Worm (Caenorhabditis elegans) whole organism, L2 larva: ENCODE measurements around the gene kin-2.

Experiments used
- C34F6.9 ChIP-seq: fragments of 150-350 bp; optimal IDR thresholded peaks from 2 replicates; lab custom pipeline; 2014; ENCODE audit warnings: missing biosample characterization, missing genetic modification characterization
- F13H6.1 ChIP-seq: sonication (generic microtip); optimal IDR thresholded peaks from 2 replicates; lab custom pipeline; 2016; ENCODE audit warnings: missing genetic modification characterization, missing compliant biosample characterization
- R02D3.7 ChIP-seq: fragments of 150-350 bp; optimal IDR thresholded peaks from 2 replicates; lab custom pipeline; 2014; ENCODE audit warnings: missing biosample characterization, missing genetic modification characterization
- Y55F3AM.14 ChIP-seq: fragments of 200-800 bp; sonication (Bioruptor generic); optimal IDR thresholded peaks from 2 replicates; lab custom pipeline; 2018; ENCODE audit warnings: mild to moderate bottlenecking, missing genetic modification characterization, missing compliant biosample characterization
- ZK546.5 ChIP-seq: sonication (generic microtip); optimal IDR thresholded peaks from 2 replicates; lab custom pipeline; 2017; ENCODE audit warnings: missing biosample characterization, missing genetic modification characterization
- aly-2 ChIP-seq: fragments of 150-350 bp; optimal IDR thresholded peaks from 2 replicates; lab custom pipeline; 2014; ENCODE audit warnings: missing biosample characterization, missing genetic modification characterization
- ama-1 ChIP-seq: fragments of 150-350 bp; optimal IDR thresholded peaks from 2 replicates; lab custom pipeline; 2018; ENCODE audit warnings: inconsistent platforms
- blmp-1 ChIP-seq: sonication (generic microtip); optimal IDR thresholded peaks from 2 replicates; lab custom pipeline; 2017; ENCODE audit warnings: missing genetic modification characterization, mild to moderate bottlenecking, missing compliant biosample characterization, antibody characterized with exemption, moderate library complexity; ENCODE audit not compliant: insufficient read depth
- ceh-16 ChIP-seq: fragments of 150-350 bp; optimal IDR thresholded peaks from 2 replicates; lab custom pipeline; 2014; ENCODE audit warnings: missing biosample characterization, missing genetic modification characterization
- ceh-82 ChIP-seq: fragments of 150-350 bp; optimal IDR thresholded peaks from 2 replicates; lab custom pipeline; 2014; ENCODE audit warnings: missing biosample characterization, missing genetic modification characterization
- dmd-4 ChIP-seq: sonication (generic microtip); optimal IDR thresholded peaks from 2 replicates; lab custom pipeline; 2017; ENCODE audit warnings: missing biosample characterization, missing genetic modification characterization
- elt-1 ChIP-seq: fragments of 150-350 bp; optimal IDR thresholded peaks from 2 replicates; lab custom pipeline; 2014; ENCODE audit warnings: missing biosample characterization, missing genetic modification characterization
- elt-3 ChIP-seq: sonication (generic microtip); optimal IDR thresholded peaks from 2 replicates; lab custom pipeline; 2017; ENCODE audit warnings: missing biosample characterization, missing genetic modification characterization
- fos-1 ChIP-seq: fragments of 150-350 bp; optimal IDR thresholded peaks from 2 replicates; lab custom pipeline; 2014; ENCODE audit warnings: missing biosample characterization, missing genetic modification characterization
- gmeb-1 ChIP-seq: fragments of 150-350 bp; optimal IDR thresholded peaks from 2 replicates; lab custom pipeline; 2014; ENCODE audit warnings: missing biosample characterization, missing genetic modification characterization
- lin-11 ChIP-seq: fragments of 150-350 bp; sonication (generic microtip); optimal IDR thresholded peaks from 2 replicates; lab custom pipeline; 2014; ENCODE audit warnings: missing biosample characterization, missing genetic modification characterization, inconsistent platforms, mixed read lengths
- lin-13 ChIP-seq: fragments of 150-350 bp; optimal IDR thresholded peaks from 2 replicates; lab custom pipeline; 2014; ENCODE audit warnings: missing biosample characterization, missing genetic modification reagents, missing genetic modification characterization
- lin-39 ChIP-seq: fragments of 150-350 bp; optimal IDR thresholded peaks from 2 replicates; lab custom pipeline; 2014; ENCODE audit warnings: missing biosample characterization, missing genetic modification reagents, missing genetic modification characterization
- mbf-1 ChIP-seq: sonication (generic microtip); optimal IDR thresholded peaks from 2 replicates; lab custom pipeline; 2017; ENCODE audit warnings: missing biosample characterization, missing genetic modification characterization
- mdl-1 ChIP-seq, 2 experiments: fragments of 150-350 bp in 1 of 2; sonication (generic microtip) in 1 of 2; optimal IDR thresholded peaks; 2 replicates each; lab custom pipeline; 2017; ENCODE audit warnings: missing biosample characterization in 2 of 2, missing genetic modification characterization in 2 of 2
- nhr-11 ChIP-seq: fragments of 150-350 bp; optimal IDR thresholded peaks from 2 replicates; lab custom pipeline; 2014; ENCODE audit warnings: missing biosample characterization, missing genetic modification characterization
- nhr-12 ChIP-seq: fragments of 150-350 bp; optimal IDR thresholded peaks from 2 replicates; lab custom pipeline; 2014; ENCODE audit warnings: missing biosample characterization, missing genetic modification characterization
- nhr-129 ChIP-seq: fragments of 150-350 bp; optimal IDR thresholded peaks from 2 replicates; lab custom pipeline; 2014; ENCODE audit warnings: missing biosample characterization, missing genetic modification characterization
- nhr-21 ChIP-seq: fragments of 150-350 bp; optimal IDR thresholded peaks from 2 replicates; lab custom pipeline; 2014; ENCODE audit warnings: missing biosample characterization, missing genetic modification characterization
- nhr-23 ChIP-seq: fragments of 150-350 bp; optimal IDR thresholded peaks from 2 replicates; lab custom pipeline; 2014; ENCODE audit warnings: missing biosample characterization, missing genetic modification reagents, missing genetic modification characterization
- nhr-25 ChIP-seq: fragments of 150-350 bp; sonication (generic microtip); optimal IDR thresholded peaks from 3 replicates; lab custom pipeline; 2014; ENCODE audit warnings: missing biosample characterization, missing genetic modification characterization
- nhr-6 ChIP-seq: fragments of 150-350 bp; optimal IDR thresholded peaks from 2 replicates; lab custom pipeline; 2014; ENCODE audit warnings: missing biosample characterization, missing genetic modification characterization
- nhr-77 ChIP-seq: fragments of 150-350 bp; optimal IDR thresholded peaks from 2 replicates; lab custom pipeline; 2014; ENCODE audit warnings: missing biosample characterization, missing genetic modification characterization
- peb-1 ChIP-seq: fragments of 150-350 bp; optimal IDR thresholded peaks from 2 replicates; lab custom pipeline; 2014; ENCODE audit warnings: missing biosample characterization, missing genetic modification characterization
- sem-4 ChIP-seq: fragments of 150-350 bp; optimal IDR thresholded peaks from 2 replicates; lab custom pipeline; 2014; ENCODE audit warnings: missing biosample characterization, missing genetic modification reagents, missing genetic modification characterization
- skn-1 ChIP-seq: sonication (generic microtip); optimal IDR thresholded peaks from 2 replicates; lab custom pipeline; 2017; ENCODE audit warnings: missing biosample characterization, missing genetic modification characterization
- sma-3 ChIP-seq: sonication (generic microtip); optimal IDR thresholded peaks from 2 replicates; lab custom pipeline; 2016; ENCODE audit warnings: missing genetic modification reagents, missing genetic modification characterization, missing compliant biosample characterization
- sma-9 ChIP-seq, 2 experiments: fragments of 150-350 bp in 1 of 2; sonication (generic microtip) in 1 of 2; optimal IDR thresholded peaks; 2 replicates each; lab custom pipeline; 2014 to 2016; ENCODE audit warnings: missing genetic modification characterization in 2 of 2, mild to moderate bottlenecking in 1 of 2, missing biosample characterization in 1 of 2, missing compliant biosample characterization in 1 of 2, missing genetic modification reagents in 1 of 2, moderate library complexity in 1 of 2
- snpc-4 ChIP-seq: fragments of 150-350 bp; optimal IDR thresholded peaks from 2 replicates; lab custom pipeline; 2014; ENCODE audit warnings: missing biosample characterization, missing genetic modification characterization
- unc-55 ChIP-seq: fragments of 150-350 bp; sonication (generic microtip); optimal IDR thresholded peaks from 3 replicates; lab custom pipeline; 2014; ENCODE audit warnings: missing biosample characterization, missing genetic modification reagents, missing genetic modification characterization
- unc-62 ChIP-seq: fragments of 150-350 bp; optimal IDR thresholded peaks from 2 replicates; lab custom pipeline; 2014; ENCODE audit warnings: missing biosample characterization, missing genetic modification reagents, missing genetic modification characterization
- zag-1 ChIP-seq: fragments of 150-350 bp; optimal IDR thresholded peaks from 2 replicates; lab custom pipeline; 2014; ENCODE audit warnings: missing biosample characterization, missing genetic modification characterization
- ztf-1 ChIP-seq: fragments of 200-800 bp; sonication (Bioruptor generic); conservative IDR thresholded peaks from 2 replicates; pipeline ENCODE4 v1.3.6; 2022; ENCODE audit warnings: missing genetic modification characterization, missing compliant biosample characterization
- ztf-4 ChIP-seq: fragments of 150-350 bp; optimal IDR thresholded peaks from 2 replicates; lab custom pipeline; 2014; ENCODE audit warnings: missing biosample characterization, missing genetic modification characterization

kin-2 gene

DNA sequence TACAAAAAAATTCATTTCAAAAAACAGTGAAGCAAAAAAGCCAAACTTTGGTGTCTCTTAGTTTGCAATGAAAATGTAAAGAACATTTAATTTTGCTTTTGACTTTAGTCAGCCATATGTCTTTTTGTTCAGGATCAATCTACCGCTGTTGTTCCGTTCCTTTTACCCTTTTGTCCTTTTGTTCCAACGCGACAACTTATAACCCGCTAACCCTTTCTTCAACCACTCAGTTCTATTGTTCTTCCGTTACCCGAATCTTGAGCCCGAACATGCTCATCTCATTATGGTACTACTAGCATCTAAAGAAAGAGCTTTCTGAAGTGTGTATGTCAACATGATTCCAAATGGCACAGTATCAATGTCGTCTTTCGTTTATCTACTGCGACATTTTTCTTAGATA, 16.4 kb upstream of the kin-2 start:
- TF ChIP-seq nhr-11 (tag; lab: Kevin White, UChicago) (no peak), ceh-16 (tag; lab: Kevin White, UChicago) (no peak), unc-55 (no peak), snpc-4 (tag; lab: Kevin White, UChicago) (no peak), unc-62 (GFP tag; lab: Kevin White, UChicago) (no peak), dmd-4 (tag; lab: Kevin White, UChicago) (no peak), lin-13 (GFP tag; lab: Kevin White, UChicago) (no peak), blmp-1 (tag; lab: Kevin White, UChicago) (no peak), C34F6.9 (no peak), ama-1 (lab: Kevin White, UChicago) (no peak), elt-1 (tag; lab: Kevin White, UChicago) (no peak), nhr-23 (no peak), nhr-21 (no peak), sem-4 (tag; lab: Kevin White, UChicago) (no peak)

DNA sequence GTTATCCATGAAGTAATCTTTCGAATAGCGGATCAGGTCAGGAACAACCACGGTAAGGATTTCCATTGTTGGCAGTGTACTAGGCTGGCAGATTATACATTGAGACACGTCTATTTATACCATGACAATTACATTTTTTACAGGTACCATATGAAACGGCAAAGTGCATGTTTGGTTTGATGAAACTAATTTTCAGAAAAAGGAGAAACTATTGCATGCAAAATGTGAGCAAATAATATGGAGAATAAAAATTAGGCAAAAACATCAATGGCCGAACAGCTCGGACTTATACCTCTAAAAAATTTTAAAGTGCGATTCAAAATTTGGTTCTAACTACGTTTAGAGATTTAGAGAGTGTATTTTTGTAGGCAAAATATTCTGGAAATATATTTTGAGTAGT, 15.1 kb upstream of the kin-2 start, which contains the start of gene F22F4.5:
Gene F22F4.5 (minus strand): TSS at position 101 of the 400 bp plus-strand sequence.
- TF ChIP-seq gmeb-1, result no peak
- TF ChIP-seq C34F6.9, result no peak
- no peak for TF ChIP-seq nhr-25 (tag; lab: Kevin White, UChicago)
- TF ChIP-seq dmd-4 (tag; lab: Kevin White, UChicago), result no peak
- TF ChIP-seq ztf-4 (tag; lab: Kevin White, UChicago), result no peak
- TF ChIP-seq skn-1 (tag; lab: Kevin White, UChicago), result no peak
- TF ChIP-seq elt-1 (tag; lab: Kevin White, UChicago), result no peak
- TF ChIP-seq lin-39 (tag; lab: Kevin White, UChicago), result no peak
- TF ChIP-seq ama-1 (lab: Kevin White, UChicago), result no peak
- TF ChIP-seq sma-3 (GFP tag; lab: Kevin White, UChicago), result no peak
- no peak for TF ChIP-seq unc-55
- TF ChIP-seq nhr-129 (tag; lab: Kevin White, UChicago), result no peak
- no peak for TF ChIP-seq blmp-1 (tag; lab: Kevin White, UChicago)
- no peak for TF ChIP-seq nhr-21
- no peak for TF ChIP-seq elt-3

DNA sequence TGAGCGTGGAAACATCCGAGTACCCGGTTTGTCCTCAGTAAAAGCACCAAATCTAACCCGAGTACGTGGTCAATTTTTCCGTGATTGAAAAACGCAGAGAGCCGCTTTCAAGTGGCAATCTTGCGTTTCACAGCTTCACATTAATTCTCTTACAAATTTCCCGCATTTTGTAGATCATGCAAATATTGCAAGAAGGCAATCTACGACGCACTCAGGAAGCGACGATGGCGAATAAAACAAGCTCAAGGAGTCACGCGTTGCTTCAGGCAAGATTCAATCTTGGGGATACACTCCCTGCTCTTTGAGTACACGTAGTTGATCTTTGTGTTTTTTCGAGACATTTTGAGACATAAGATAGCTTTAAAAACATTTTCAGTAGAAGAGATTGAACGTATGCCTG, 10.3 kb upstream of the kin-2 start:
- TF ChIP-seq nhr-23 (no peak), gmeb-1 (no peak), ZK546.5 (tag; lab: Kevin White, UChicago) (no peak), peb-1 (tag; lab: Kevin White, UChicago) (no peak), nhr-25 (tag; lab: Kevin White, UChicago) (no peak), nhr-12 (tag; lab: Kevin White, UChicago) (no peak), mdl-1 (tag; optimal IDR thresholded peaks at IDR 0.05; lab: Kevin White, UChicago) (no peak), sma-3 (GFP tag; lab: Kevin White, UChicago) (no peak), unc-55 (no peak), aly-2 (no peak), Y55F3AM.14 (GFP tag; lab: Kevin White, UChicago) (no peak), ztf-1 (GFP tag; lab: Robert Waterston, UW) (no peak), F13H6.1 (tag; lab: Kevin White, UChicago) (no peak), mbf-1 (tag; lab: Kevin White, UChicago) (no peak), skn-1 (tag; lab: Kevin White, UChicago) (no peak), lin-39 (tag; lab: Kevin White, UChicago) (no peak), sem-4 (tag; lab: Kevin White, UChicago) (no peak), ztf-4 (tag; lab: Kevin White, UChicago) (no peak), ceh-82 (tag; lab: Kevin White, UChicago) (no peak), elt-1 (tag; lab: Kevin White, UChicago) (no peak)

- TF ChIP-seq fos-1 (tag; lab: Kevin White, UChicago), result peak; percentile 24
- TF ChIP-seq zag-1 (tag; lab: Kevin White, UChicago), result no peak
- TF ChIP-seq, all 48 proteins: peak for 1
Measured at ce11 chrX:5985720-5986119, 8.1 kb upstream of the kin-2 start.

DNA sequence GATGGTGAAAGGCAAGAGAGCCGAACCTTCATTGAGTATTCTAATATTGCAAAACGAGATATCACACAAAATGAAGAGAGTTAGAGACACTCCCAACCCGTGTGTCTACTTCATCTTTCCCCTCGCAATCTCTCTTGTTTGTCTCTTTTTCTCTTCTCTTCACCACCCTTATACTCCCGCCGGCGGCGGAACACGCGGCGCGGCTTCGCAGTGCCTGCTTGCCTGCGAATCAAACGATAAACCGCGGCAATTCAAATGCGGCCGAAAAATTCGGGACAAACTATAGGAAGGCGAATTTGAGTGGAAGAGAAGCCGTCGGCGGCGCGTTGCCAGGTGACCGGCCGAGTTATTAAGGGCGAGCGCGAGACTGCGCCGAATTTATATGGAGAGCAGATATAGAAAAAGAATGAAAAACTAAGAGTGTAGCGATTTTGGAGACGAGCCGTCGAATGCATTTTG, 7.0 kb upstream of the kin-2 start, which contains the start of gene klp-13:
Gene klp-13 (plus strand): TSS at position 409 of the 459 bp plus-strand sequence.
- TF ChIP-seq nhr-6 (tag; lab: Kevin White, UChicago), result peak; percentile 54
- TF ChIP-seq elt-1 (tag; lab: Kevin White, UChicago), result no peak
- peak; percentile 89 for TF ChIP-seq lin-11 (tag; lab: Kevin White, UChicago)
- TF ChIP-seq sem-4 (tag; lab: Kevin White, UChicago), result peak; percentile 77
- TF ChIP-seq nhr-12 (tag; lab: Kevin White, UChicago), result no peak
- TF ChIP-seq ZK546.5 (tag; lab: Kevin White, UChicago), result peak; percentile 89
- no peak for TF ChIP-seq skn-1 (tag; lab: Kevin White, UChicago)
- TF ChIP-seq ztf-1 (GFP tag; lab: Robert Waterston, UW), result no peak
- TF ChIP-seq snpc-4 (tag; lab: Kevin White, UChicago), result peak; percentile 49
- TF ChIP-seq nhr-25 (tag; lab: Kevin White, UChicago), result no peak
- no peak for TF ChIP-seq nhr-77 (tag; lab: Kevin White, UChicago)
- TF ChIP-seq mdl-1 (tag; optimal IDR thresholded peaks at IDR 0.05; lab: Kevin White, UChicago), result peak; percentile 55 to 84
- peak; percentile 66 for TF ChIP-seq Y55F3AM.14 (GFP tag; lab: Kevin White, UChicago)
- TF ChIP-seq sma-3 (GFP tag; lab: Kevin White, UChicago), result peak; percentile 64
- TF ChIP-seq aly-2, result no peak
- peak; percentile 74 for TF ChIP-seq nhr-21
- TF ChIP-seq peb-1 (tag; lab: Kevin White, UChicago), result no peak
- TF ChIP-seq nhr-11 (tag; lab: Kevin White, UChicago), result no peak
- TF ChIP-seq R02D3.7 (tag; lab: Kevin White, UChicago), result no peak
- peak; percentile 91 for TF ChIP-seq C34F6.9
- TF ChIP-seq blmp-1 (tag; lab: Kevin White, UChicago), result peak; percentile 30
- TF ChIP-seq sma-9 (GFP tag; optimal IDR thresholded peaks at IDR 0.05; lab: Kevin White, UChicago), result peak; percentile 90
- no peak for TF ChIP-seq sma-9 (tag; optimal IDR thresholded peaks at IDR 0.05; lab: Kevin White, UChicago)
- TF ChIP-seq unc-55, result peak; percentile 96
- no peak for TF ChIP-seq mbf-1 (tag; lab: Kevin White, UChicago)
- no peak for TF ChIP-seq elt-3
- no peak for TF ChIP-seq ceh-82 (tag; lab: Kevin White, UChicago)
- no peak for TF ChIP-seq nhr-23
- TF ChIP-seq zag-1 (tag; lab: Kevin White, UChicago), result peak; percentile 75
